Fruit fly (Drosophila melanogaster): Measurements from ENCODE around the gene CG13308.
A peak's percentile ranks its signal among the peaks of the same experiment; 100 is the strongest.

Gene CG13308

dm6 chr3L:8827133-8827867 is 19.0 kb downstream of the CG13308 start, which contains the start of gene dally (continued):
- TF ChIP-seq N (GFP tag; optimal IDR thresholded peaks at IDR 0.05) (no peak), Dfd (GFP tag; optimal IDR thresholded peaks at IDR 0.05) (no peak), CG9705 (GFP tag; optimal IDR thresholded peaks at IDR 0.05) (no peak), CrebA (GFP tag; optimal IDR thresholded peaks at IDR 0.05; ENCODE audit: borderline replicate concordance) (no peak), Abd-B (GFP tag; optimal IDR thresholded peaks at IDR 0.05) (no peak), Hr78 (GFP tag; optimal IDR thresholded peaks at IDR 0.05) (no peak), Myc (optimal IDR thresholded peaks at IDR 0.05) (no peak), sage (GFP tag; optimal IDR thresholded peaks at IDR 0.05) (peak; percentile 75), br (GFP tag; optimal IDR thresholded peaks at IDR 0.05) (peak; percentile 29), ey (GFP tag; optimal IDR thresholded peaks at IDR 0.05) (no peak), jim (GFP tag; optimal IDR thresholded peaks at IDR 0.05) (peak; percentile 26)

DNA sequence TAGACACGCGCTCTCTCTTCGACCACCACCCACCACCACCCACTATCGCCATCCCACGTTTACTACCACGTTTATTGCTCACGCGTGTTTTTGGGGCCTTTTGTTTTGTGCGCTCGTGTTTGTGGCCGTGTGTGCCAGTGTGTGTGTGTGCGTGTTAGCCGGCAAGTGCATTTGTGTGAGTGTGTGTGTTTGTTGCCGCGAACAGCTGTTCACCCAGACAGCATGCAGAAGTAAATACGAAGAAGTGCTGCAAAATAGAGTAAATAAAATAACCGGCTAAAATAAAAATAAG is 19.5 kb downstream of the CG13308 start:
- TF ChIP-seq Vsx2 (GFP tag; optimal IDR thresholded peaks at IDR 0.05; ENCODE audit: partially characterized antibody) (no peak), Hr83 (GFP tag; optimal IDR thresholded peaks at IDR 0.05; ENCODE audit: poor library complexity, severe bottlenecking) (no peak), h (GFP tag; optimal IDR thresholded peaks at IDR 0.05) (no peak), OdsH (GFP tag; optimal IDR thresholded peaks at IDR 0.05) (no peak), psq (GFP tag; optimal IDR thresholded peaks at IDR 0.05) (no peak), woc (GFP tag; optimal IDR thresholded peaks at IDR 0.05) (no peak), lola (GFP tag; optimal IDR thresholded peaks at IDR 0.05) (no peak), HLH106 (tag; optimal IDR thresholded peaks at IDR 0.05) (no peak), Rel (GFP tag; optimal IDR thresholded peaks at IDR 0.05) (no peak), Rel (tag; optimal IDR thresholded peaks at IDR 0.05) (no peak), foxo (GFP tag; optimal IDR thresholded peaks at IDR 0.05) (no peak), Jra (GFP tag; optimal IDR thresholded peaks at IDR 0.05) (no peak), GATAd (GFP tag; optimal IDR thresholded peaks at IDR 0.05) (no peak), fru (GFP tag; optimal IDR thresholded peaks at IDR 0.05) (no peak), N (GFP tag; optimal IDR thresholded peaks at IDR 0.05) (no peak), pan (optimal IDR thresholded peaks at IDR 0.05) (no peak)

DNA sequence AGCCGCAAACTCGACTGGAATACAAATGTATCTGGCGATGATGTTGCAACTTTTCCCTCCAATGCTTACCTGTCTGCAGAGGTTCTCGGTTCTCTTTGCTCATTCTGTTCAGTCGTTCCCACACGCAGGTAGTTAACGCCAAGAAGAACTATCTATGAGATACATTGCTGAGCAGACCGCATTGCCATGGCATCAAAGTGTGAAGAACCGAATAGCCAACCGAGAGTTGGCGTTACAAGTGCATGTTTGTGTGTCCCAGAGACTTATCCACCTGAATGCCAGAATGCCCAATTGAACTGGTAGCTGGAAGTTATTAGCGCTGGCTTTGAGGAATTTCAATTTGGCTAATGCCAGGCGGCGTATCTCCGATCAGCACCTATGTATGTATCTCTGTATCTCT is 21.2 kb downstream of the CG13308 start:
- no peak for TF ChIP-seq fru (GFP tag; optimal IDR thresholded peaks at IDR 0.05)
- TF ChIP-seq Myc (optimal IDR thresholded peaks at IDR 0.05) = no peak
- no peak for TF ChIP-seq foxo (GFP tag; optimal IDR thresholded peaks at IDR 0.05)
- no peak for TF ChIP-seq OdsH (GFP tag; optimal IDR thresholded peaks at IDR 0.05)
- no peak for TF ChIP-seq Rel (GFP tag; optimal IDR thresholded peaks at IDR 0.05)
- no peak for TF ChIP-seq Rel (tag; optimal IDR thresholded peaks at IDR 0.05)
- TF ChIP-seq woc (GFP tag; optimal IDR thresholded peaks at IDR 0.05) = no peak
- TF ChIP-seq Mio (GFP tag; optimal IDR thresholded peaks at IDR 0.05) = no peak
- no peak for TF ChIP-seq ey (GFP tag; optimal IDR thresholded peaks at IDR 0.05)
- TF ChIP-seq Dif (GFP tag; optimal IDR thresholded peaks at IDR 0.05; ENCODE audit: partially characterized antibody) = no peak
- no peak for TF ChIP-seq psq (GFP tag; optimal IDR thresholded peaks at IDR 0.05)
- TF ChIP-seq dmrt93B (GFP tag; optimal IDR thresholded peaks at IDR 0.05) = no peak
- TF ChIP-seq HLH106 (tag; optimal IDR thresholded peaks at IDR 0.05) = no peak
- no peak for TF ChIP-seq Sp1 (GFP tag; optimal IDR thresholded peaks at IDR 0.05)
- TF ChIP-seq jim (GFP tag; optimal IDR thresholded peaks at IDR 0.05) = no peak
- no peak for TF ChIP-seq brk (GFP tag; optimal IDR thresholded peaks at IDR 0.05)
- TF ChIP-seq CrebA (GFP tag; optimal IDR thresholded peaks at IDR 0.05; ENCODE audit: borderline replicate concordance) = no peak
- no peak for TF ChIP-seq sage (GFP tag; optimal IDR thresholded peaks at IDR 0.05)
- no peak for TF ChIP-seq CG32264 (GFP tag; optimal IDR thresholded peaks at IDR 0.05)

DNA sequence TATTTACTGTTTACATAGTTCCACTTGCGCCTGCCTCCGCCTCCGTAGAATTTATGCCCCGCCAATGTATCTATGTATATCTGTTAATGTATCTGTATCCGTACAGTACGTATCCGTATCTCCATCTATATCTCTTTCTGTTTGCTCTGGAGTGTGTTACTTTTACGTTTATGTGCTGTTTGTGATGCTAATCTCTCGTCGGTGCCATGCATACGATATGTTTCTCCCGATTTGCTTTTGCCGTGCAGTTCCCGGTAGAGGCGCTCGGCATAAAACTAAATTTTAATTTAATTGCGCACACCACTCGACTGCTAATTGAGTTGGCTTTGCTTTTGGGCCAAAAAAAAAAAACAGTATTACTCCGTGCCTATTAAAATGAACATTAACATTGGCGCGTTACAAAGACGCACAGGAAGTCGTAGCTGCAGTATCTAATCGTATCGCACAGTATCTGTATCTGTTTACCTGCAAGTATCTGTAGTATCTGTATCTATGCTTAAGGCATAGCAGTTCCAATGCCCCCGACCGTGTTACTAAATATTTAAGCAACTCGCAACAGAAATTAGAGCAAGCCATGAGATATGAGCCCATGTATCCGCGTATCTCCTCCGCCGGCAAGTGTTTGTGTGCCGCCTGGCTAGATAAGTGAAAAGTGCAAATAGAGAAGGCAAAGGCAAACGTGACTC is 21.8 kb downstream of the CG13308 start:
- TF ChIP-seq foxo (GFP tag; optimal IDR thresholded peaks at IDR 0.05) (no peak), Hr83 (GFP tag; optimal IDR thresholded peaks at IDR 0.05; ENCODE audit: poor library complexity, severe bottlenecking) (no peak), lola (GFP tag; optimal IDR thresholded peaks at IDR 0.05) (no peak), dmrt93B (GFP tag; optimal IDR thresholded peaks at IDR 0.05) (no peak), tai (GFP tag; optimal IDR thresholded peaks at IDR 0.05) (no peak), sv (GFP tag; optimal IDR thresholded peaks at IDR 0.05) (no peak), N (GFP tag; optimal IDR thresholded peaks at IDR 0.05) (no peak), h (GFP tag; optimal IDR thresholded peaks at IDR 0.05) (no peak), Hr78 (GFP tag; optimal IDR thresholded peaks at IDR 0.05) (no peak), Myc (optimal IDR thresholded peaks at IDR 0.05) (no peak), fru (GFP tag; optimal IDR thresholded peaks at IDR 0.05) (no peak), dl (GFP tag; optimal IDR thresholded peaks at IDR 0.05; ENCODE audit: insufficient read depth in 1 of 2, partially characterized antibody in 2 of 2) (no peak), CG32264 (GFP tag; optimal IDR thresholded peaks at IDR 0.05) (no peak), Hnf4 (GFP tag; optimal IDR thresholded peaks at IDR 0.05) (no peak), sage (GFP tag; optimal IDR thresholded peaks at IDR 0.05) (no peak), Dif (GFP tag; optimal IDR thresholded peaks at IDR 0.05; ENCODE audit: partially characterized antibody) (no peak)

Measured in whole organism, wandering third instar larva.